Worm (Caenorhabditis elegans) whole organism, early embryonic: ENCODE measurements around the gene F35D2.2.

ENCODE experiments used
- B0310.2 ChIP-seq: sonication (generic microtip); optimal IDR thresholded peaks from 2 replicates; lab custom pipeline; 2016; ENCODE audit warnings: mild to moderate bottlenecking, missing genetic modification characterization, missing compliant biosample characterization
- ets-7 ChIP-seq: sonication (generic microtip); optimal IDR thresholded peaks from 2 replicates; lab custom pipeline; 2016; ENCODE audit warnings: missing genotype, missing genetic modification characterization, missing compliant biosample characterization
- scrt-1 ChIP-seq: fragments of 200-800 bp; sonication (Bioruptor generic); IDR thresholded peaks from 2 replicates; pipeline ENCODE4 v1.3.6; 2022; ENCODE audit warnings: missing genetic modification characterization, missing compliant biosample characterization
- tbx-37 ChIP-seq: fragments of 200-800 bp; sonication (Bioruptor generic); conservative IDR thresholded peaks from 2 replicates; pipeline ENCODE4 v1.3.6; 2022; ENCODE audit warnings: missing genetic modification reagents, missing genetic modification characterization, missing compliant biosample characterization

DNA sequence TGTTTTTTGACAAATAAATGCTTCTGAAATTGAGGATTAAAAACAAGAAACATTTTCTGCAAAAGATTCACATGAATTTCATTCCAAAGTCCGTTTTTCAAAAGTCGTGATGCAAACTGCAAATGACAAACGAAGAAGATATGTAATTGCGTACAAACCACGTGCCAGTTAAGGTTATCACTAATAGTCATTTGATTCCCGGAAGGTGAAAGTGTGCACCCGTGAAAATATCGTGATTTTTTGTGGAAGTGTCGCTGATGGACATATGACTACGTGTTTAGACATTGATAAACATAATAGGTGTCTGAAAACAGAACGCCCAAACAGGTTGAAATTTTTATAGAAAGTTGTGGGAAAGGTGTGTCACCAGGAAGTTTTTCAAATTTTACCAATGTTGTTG is 46.0 kb upstream of the F35D2.2 start:
- TF ChIP-seq scrt-1 (GFP tag; lab: Robert Waterston, UW): no peak
- no peak for TF ChIP-seq ets-7 (tag; lab: Kevin White, UChicago)
- no peak for TF ChIP-seq tbx-37 (GFP tag; lab: Robert Waterston, UW)
- no peak for TF ChIP-seq B0310.2 (tag; lab: Kevin White, UChicago)
